Fruit fly (Drosophila melanogaster) whole organism, prepupa: ENCODE results near the gene CG34334.

Experiments
- Blimp-1 ChIP-seq: fragments of 200-800 bp; sonication (Bioruptor generic); optimal IDR thresholded peaks from 3 replicates; lab custom pipeline; 2017; ENCODE audit warnings: missing biosample characterization, missing genetic modification characterization, mild to moderate bottlenecking, moderate library complexity, missing genetic modification reagents
- CG10631 ChIP-seq: fragments of 200-800 bp; sonication (Bioruptor generic); optimal IDR thresholded peaks from 2 replicates; lab custom pipeline; 2016; ENCODE audit warnings: missing biosample characterization, missing genetic modification characterization
- CG11902 ChIP-seq: fragments of 200-800 bp; sonication (Bioruptor generic); optimal IDR thresholded peaks from 3 replicates; lab custom pipeline; 2016; ENCODE audit warnings: missing biosample characterization, missing genetic modification characterization
- CG1621 ChIP-seq: fragments of 200-800 bp; sonication (Bioruptor generic); optimal IDR thresholded peaks from 3 replicates; lab custom pipeline; 2018; ENCODE audit warnings: missing biosample characterization, mild to moderate bottlenecking, missing genetic modification characterization
- CG16779 ChIP-seq: fragments of 200-800 bp; sonication (Bioruptor generic); optimal IDR thresholded peaks from 3 replicates; lab custom pipeline; 2017; ENCODE audit warnings: missing biosample characterization, mild to moderate bottlenecking, missing genetic modification characterization
- CG31627 ChIP-seq: fragments of 200-800 bp; sonication (Bioruptor generic); optimal IDR thresholded peaks from 3 replicates; lab custom pipeline; 2016; ENCODE audit warnings: missing biosample characterization, missing genetic modification characterization
- CG34406 ChIP-seq: fragments of 200-800 bp; sonication (Bioruptor generic); optimal IDR thresholded peaks from 3 replicates; lab custom pipeline; 2016; ENCODE audit warnings: missing biosample characterization, missing genetic modification characterization
- CG4318 ChIP-seq: fragments of 200-800 bp; sonication (Bioruptor generic); optimal IDR thresholded peaks from 3 replicates; lab custom pipeline; 2017; ENCODE audit warnings: missing biosample characterization, mild to moderate bottlenecking, missing genetic modification characterization
- CG6163 ChIP-seq: fragments of 200-800 bp; sonication (Bioruptor generic); IDR thresholded peaks from 3 replicates; pipeline ENCODE4 v1.3.6; 2022; ENCODE audit warnings: missing biosample characterization, missing genetic modification characterization
- CG6276 ChIP-seq: fragments of 200-800 bp; sonication (Bioruptor generic); optimal IDR thresholded peaks from 2 replicates; lab custom pipeline; 2017; ENCODE audit warnings: missing biosample characterization, mild to moderate bottlenecking, missing genetic modification characterization
- CG6792 ChIP-seq: fragments of 200-800 bp; sonication (Bioruptor generic); optimal IDR thresholded peaks from 3 replicates; lab custom pipeline; 2016; ENCODE audit warnings: missing biosample characterization, missing genetic modification characterization
- CG6808 ChIP-seq: fragments of 200-800 bp; sonication (Bioruptor generic); optimal IDR thresholded peaks from 3 replicates; lab custom pipeline; 2017; ENCODE audit warnings: missing biosample characterization, missing genetic modification characterization, mild to moderate bottlenecking, moderate library complexity, missing genetic modification reagents
- CG7368 ChIP-seq: fragments of 200-800 bp; sonication (Bioruptor generic); optimal IDR thresholded peaks from 3 replicates; lab custom pipeline; 2016; ENCODE audit warnings: missing biosample characterization, missing genetic modification characterization
- CG8632 ChIP-seq: fragments of 200-800 bp; sonication (Bioruptor generic); optimal IDR thresholded peaks from 3 replicates; lab custom pipeline; 2016; ENCODE audit warnings: missing biosample characterization, missing genetic modification characterization
- CG9139 ChIP-seq: fragments of 200-800 bp; sonication (Bioruptor generic); optimal IDR thresholded peaks from 3 replicates; lab custom pipeline; 2017; ENCODE audit warnings: missing biosample characterization, mild to moderate bottlenecking, missing genetic modification characterization
- Eip75B ChIP-seq: fragments of 200-800 bp; sonication (Bioruptor generic); optimal IDR thresholded peaks from 3 replicates; lab custom pipeline; 2016; ENCODE audit warnings: missing biosample characterization, missing genetic modification characterization
- Ets21C ChIP-seq: fragments of 200-800 bp; sonication (Bioruptor generic); optimal IDR thresholded peaks from 3 replicates; lab custom pipeline; 2016; ENCODE audit warnings: missing biosample characterization, missing genetic modification characterization
- Gug ChIP-seq: fragments of 200-800 bp; sonication (Bioruptor generic); IDR thresholded peaks from 2 replicates; pipeline ENCODE4 v1.3.6; 2022; ENCODE audit warnings: missing biosample characterization, missing genetic modification characterization
- Hr38 ChIP-seq: sonication (Bioruptor generic); optimal IDR thresholded peaks from 2 replicates; lab custom pipeline; 2016; ENCODE audit warnings: missing biosample characterization, missing genetic modification characterization
- Hr39 ChIP-seq: fragments of 200-800 bp; sonication (Bioruptor generic); optimal IDR thresholded peaks from 2 replicates; lab custom pipeline; 2016; ENCODE audit warnings: missing biosample characterization, missing genetic modification characterization
- Hr4 ChIP-seq: fragments of 200-800 bp; sonication (Bioruptor generic); optimal IDR thresholded peaks from 3 replicates; lab custom pipeline; 2016; ENCODE audit warnings: missing biosample characterization, missing genetic modification characterization
- Lpt ChIP-seq: fragments of 200-800 bp; sonication (Bioruptor generic); optimal IDR thresholded peaks from 3 replicates; lab custom pipeline; 2016; ENCODE audit warnings: missing biosample characterization, missing genetic modification characterization
- Met ChIP-seq: fragments of 200-800 bp; sonication (Bioruptor generic); optimal IDR thresholded peaks from 3 replicates; lab custom pipeline; 2016; ENCODE audit warnings: missing biosample characterization, missing genetic modification characterization
- OdsH ChIP-seq: fragments of 200-800 bp; sonication (Bioruptor generic); optimal IDR thresholded peaks from 3 replicates; lab custom pipeline; 2016; ENCODE audit warnings: missing biosample characterization, missing genetic modification characterization
- Smox ChIP-seq: fragments of 200-800 bp; sonication (Bioruptor generic); optimal IDR thresholded peaks from 3 replicates; lab custom pipeline; 2016; ENCODE audit warnings: missing biosample characterization, missing genetic modification characterization
- Sox102F ChIP-seq: fragments of 200-800 bp; sonication (Bioruptor generic); optimal IDR thresholded peaks from 2 replicates; lab custom pipeline; 2016; ENCODE audit warnings: missing biosample characterization, mild to moderate bottlenecking, missing genetic modification characterization
- Sox14 ChIP-seq: fragments of 200-800 bp; sonication (Bioruptor generic); optimal IDR thresholded peaks from 3 replicates; lab custom pipeline; 2016; ENCODE audit warnings: missing biosample characterization, missing genetic modification characterization
- Sox15 ChIP-seq: fragments of 200-800 bp; sonication (Bioruptor generic); optimal IDR thresholded peaks from 3 replicates; lab custom pipeline; 2016; ENCODE audit warnings: missing biosample characterization, missing genetic modification characterization
- achi ChIP-seq: fragments of 200-800 bp; sonication (Bioruptor generic); optimal IDR thresholded peaks from 3 replicates; lab custom pipeline; 2016; ENCODE audit warnings: missing biosample characterization, missing genetic modification characterization
- cyc ChIP-seq: fragments of 200-800 bp; sonication (Bioruptor generic); optimal IDR thresholded peaks from 3 replicates; lab custom pipeline; 2016; ENCODE audit warnings: missing biosample characterization, missing genetic modification characterization
- dac ChIP-seq: fragments of 200-800 bp; sonication (Bioruptor generic); optimal IDR thresholded peaks from 2 replicates; lab custom pipeline; 2017; ENCODE audit warnings: missing biosample characterization, mild to moderate bottlenecking, missing genetic modification characterization
- dsx ChIP-seq: fragments of 200-800 bp; optimal IDR thresholded peaks from 3 replicates; lab custom pipeline; 2019; ENCODE audit warnings: missing biosample characterization, mild to moderate bottlenecking, missing genetic modification characterization, moderate library complexity; ENCODE audit not compliant: poor library complexity, severe bottlenecking
- eg ChIP-seq: fragments of 200-800 bp; sonication (Bioruptor generic); IDR thresholded peaks from 3 replicates; pipeline ENCODE4 v1.3.6; 2022; ENCODE audit warnings: missing biosample characterization, missing genetic modification characterization
- fd59A ChIP-seq: fragments of 200-800 bp; sonication (Bioruptor generic); optimal IDR thresholded peaks from 2 replicates; lab custom pipeline; 2017; ENCODE audit warnings: missing biosample characterization, mild to moderate bottlenecking, missing genetic modification characterization, missing genetic modification reagents
- fd85E ChIP-seq: fragments of 200-800 bp; sonication (Bioruptor generic); optimal IDR thresholded peaks from 3 replicates; lab custom pipeline; 2016; ENCODE audit warnings: missing biosample characterization, missing genetic modification characterization
- fkh ChIP-seq: fragments of 200-800 bp; sonication (Bioruptor generic); optimal IDR thresholded peaks from 3 replicates; lab custom pipeline; 2017; ENCODE audit warnings: missing biosample characterization, mild to moderate bottlenecking, missing genetic modification characterization, moderate library complexity
- lz ChIP-seq: fragments of 200-800 bp; sonication (Bioruptor generic); optimal IDR thresholded peaks from 3 replicates; lab custom pipeline; 2016; ENCODE audit warnings: missing biosample characterization, missing genetic modification characterization
- net ChIP-seq: fragments of 200-800 bp; sonication (Bioruptor generic); optimal IDR thresholded peaks from 3 replicates; lab custom pipeline; 2016; ENCODE audit warnings: missing biosample characterization, missing genetic modification characterization
- pdm3 ChIP-seq: fragments of 200-800 bp; sonication (Bioruptor generic); optimal IDR thresholded peaks from 3 replicates; lab custom pipeline; 2016; ENCODE audit warnings: missing biosample characterization, missing genetic modification characterization
- spab ChIP-seq: fragments of 200-800 bp; sonication (Bioruptor generic); optimal IDR thresholded peaks from 2 replicates; lab custom pipeline; 2017; ENCODE audit warnings: missing biosample characterization, mild to moderate bottlenecking, missing genetic modification characterization, missing genetic modification reagents
- ss ChIP-seq, 2 experiments: fragments of 200-800 bp; sonication (Bioruptor generic); optimal IDR thresholded peaks; 2 replicates in 1 of 2; 3 replicates in 1 of 2; lab custom pipeline; 2017 to 2018; ENCODE audit warnings: mild to moderate bottlenecking in 2 of 2, missing biosample characterization in 2 of 2, missing genetic modification characterization in 2 of 2, moderate library complexity in 1 of 2
- svp ChIP-seq: fragments of 200-800 bp; sonication (Bioruptor generic); peaks from one replicate; lab custom pipeline; 2016; ENCODE audit warnings: missing biosample characterization, missing genetic modification characterization
- vri ChIP-seq: fragments of 200-800 bp; sonication (Bioruptor generic); optimal IDR thresholded peaks from 3 replicates; lab custom pipeline; 2016; ENCODE audit warnings: missing biosample characterization, mild to moderate bottlenecking, missing genetic modification characterization

CG34334 gene

dm6 chrX:22872512-22872911 is at the start of gene CG34334:
Gene CG34334 (plus strand): TSS chrX:22872812.
- TF ChIP-seq Sox102F (GFP tag; lab: Kevin White, UChicago), result no peak
- no peak for TF ChIP-seq spab (GFP tag; lab: Kevin White, UChicago)
- TF ChIP-seq CG6792 (GFP tag; lab: Kevin White, UChicago), result no peak
- no peak for TF ChIP-seq Sox15
- TF ChIP-seq CG6808 (GFP tag; lab: Kevin White, UChicago), result no peak
- no peak for TF ChIP-seq CG6276 (GFP tag; lab: Kevin White, UChicago)
- TF ChIP-seq CG4318 (GFP tag; lab: Kevin White, UChicago), result no peak
- TF ChIP-seq Eip75B (GFP tag; lab: Kevin White, UChicago), result no peak
- TF ChIP-seq vri, result no peak
- TF ChIP-seq fd85E (GFP tag; lab: Kevin White, UChicago), result no peak
- TF ChIP-seq fd59A (GFP tag; lab: Kevin White, UChicago), result no peak
- TF ChIP-seq OdsH (GFP tag; lab: Kevin White, UChicago), result no peak
- no peak for TF ChIP-seq Hr38 (GFP tag; lab: Kevin White, UChicago)
- no peak for TF ChIP-seq Lpt (GFP tag; lab: Kevin White, UChicago)
- no peak for TF ChIP-seq CG11902 (GFP tag; lab: Kevin White, UChicago)
- TF ChIP-seq dac (GFP tag; lab: Kevin White, UChicago), result no peak

- no peak for TF ChIP-seq CG11902 (GFP tag; lab: Kevin White, UChicago)
- TF ChIP-seq fd85E (GFP tag; lab: Kevin White, UChicago), result no peak
- TF ChIP-seq svp (GFP tag; lab: Kevin White, UChicago), result peak; percentile 94
- TF ChIP-seq CG6276 (GFP tag; lab: Kevin White, UChicago), result no peak
- TF ChIP-seq CG6163, result 0 out of 3 replicates have a peak, but pooled peaks have one; percentile 14
- TF ChIP-seq net, result no peak
- no peak for TF ChIP-seq CG10631
- no peak for TF ChIP-seq Lpt (GFP tag; lab: Kevin White, UChicago)
- TF ChIP-seq dsx (GFP tag; lab: Kevin White, UChicago), result no peak
- no peak for TF ChIP-seq CG1621 (tag; lab: Kevin White, UChicago)
These were observed 47.9 kb upstream of the CG34334 start for dm6 chrX:22824669-22825068.

DNA sequence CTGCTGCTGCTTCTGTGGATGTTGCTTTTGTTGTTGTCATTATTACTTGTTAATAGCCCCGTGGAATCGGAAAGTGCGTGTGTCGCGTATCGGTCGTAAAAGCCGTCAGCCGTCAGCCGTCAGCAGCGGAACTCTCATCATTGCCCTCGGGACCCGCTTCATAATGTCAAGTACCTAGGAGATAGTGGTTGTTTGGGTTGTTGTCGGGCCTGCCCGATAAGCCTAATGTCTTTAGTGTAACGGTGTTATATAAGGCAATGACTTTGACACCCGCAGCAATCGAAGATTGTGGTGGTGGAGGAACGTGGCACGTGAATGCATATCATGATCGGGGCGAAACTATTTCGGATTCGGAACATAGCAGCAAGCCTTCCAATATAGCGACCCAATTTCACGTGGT is 42.1 kb upstream of the CG34334 start:
- TF ChIP-seq Hr4, result no peak
- no peak for TF ChIP-seq vri
- no peak for TF ChIP-seq ss (GFP tag; optimal IDR thresholded peaks at IDR 0.05; lab: Kevin White, UChicago)
- TF ChIP-seq Sox15, result no peak
- no peak for TF ChIP-seq dsx (GFP tag; lab: Kevin White, UChicago)
- no peak for TF ChIP-seq Smox
- no peak for TF ChIP-seq achi (GFP tag; lab: Kevin White, UChicago)
- TF ChIP-seq svp (GFP tag; lab: Kevin White, UChicago), result peak; percentile 14

- TF ChIP-seq CG6163, result no peak
- no peak for TF ChIP-seq cyc (GFP tag; lab: Kevin White, UChicago)
- no peak for TF ChIP-seq Gug (GFP tag; lab: Robert Waterston, UW)
- no peak for TF ChIP-seq Met (GFP tag; lab: Kevin White, UChicago)
These were observed 40.5 kb upstream of the CG34334 start, which contains the start of gene CG42346 for dm6 chrX:22832099-22832498. Gene CG42346 (plus strand): TSS chrX:22832399.

- TF ChIP-seq CG8632 (GFP tag; lab: Kevin White, UChicago) (peak; percentile 68), CG9139 (GFP tag; lab: Kevin White, UChicago) (no peak), Blimp-1 (GFP tag; lab: Kevin White, UChicago) (no peak), Gug (GFP tag; lab: Robert Waterston, UW) (peak; percentile 91), eg (GFP tag; lab: Robert Waterston, UW) (peak; percentile 93), fd85E (GFP tag; lab: Kevin White, UChicago) (peak; percentile 11), CG16779 (tag; lab: Kevin White, UChicago) (peak; percentile 54), CG10631 (peak; percentile 82), Hr39 (GFP tag; lab: Kevin White, UChicago) (peak; percentile 60), Ets21C (peak; percentile 30), CG7368 (GFP tag; lab: Kevin White, UChicago) (peak; percentile 76), pdm3 (peak; percentile 88), Lpt (GFP tag; lab: Kevin White, UChicago) (peak; percentile 84), CG34406 (GFP tag; lab: Kevin White, UChicago) (peak; percentile 69), Sox14 (GFP tag; lab: Kevin White, UChicago) (peak; percentile 76), Hr4 (peak; percentile 91), CG6792 (GFP tag; lab: Kevin White, UChicago) (peak; percentile 76), lz (GFP tag; lab: Kevin White, UChicago) (peak; percentile 63), svp (GFP tag; lab: Kevin White, UChicago) (peak; percentile 78), CG4318 (GFP tag; lab: Kevin White, UChicago) (peak; percentile 85), fkh (peak; percentile 4), CG6808 (GFP tag; lab: Kevin White, UChicago) (peak; percentile 42), CG31627 (GFP tag; lab: Kevin White, UChicago) (peak; percentile 60)
These were observed 39.1 kb upstream of the CG34334 start for dm6 chrX:22833534-22833933.
